Worm (Caenorhabditis elegans) whole organism, late embryonic: ENCODE results near the gene ttr-34.

Experiments used
- C08G9.2 ChIP-seq: sonication (generic microtip); optimal IDR thresholded peaks from 2 replicates; lab custom pipeline; 2016; ENCODE audit warnings: mild to moderate bottlenecking, missing genetic modification characterization, moderate library complexity, missing compliant biosample characterization
- C38D4.7 ChIP-seq: fragments of 200-800 bp; sonication (Bioruptor generic); optimal IDR thresholded peaks from 2 replicates; lab custom pipeline; 2018; ENCODE audit warnings: mild to moderate bottlenecking, missing genetic modification characterization, moderate library complexity, missing compliant biosample characterization
- K09A11.1 ChIP-seq: sonication (generic microtip); optimal IDR thresholded peaks from 2 replicates; lab custom pipeline; 2017; ENCODE audit warnings: antibody characterized with exemption, mild to moderate bottlenecking, missing genetic modification characterization, missing compliant biosample characterization; ENCODE audit not compliant: insufficient read depth
- T23F11.4 ChIP-seq: fragments of 200-800 bp; sonication (Bioruptor generic); optimal IDR thresholded peaks from 2 replicates; lab custom pipeline; 2018; ENCODE audit warnings: mild to moderate bottlenecking, missing genetic modification characterization, missing compliant biosample characterization
- ama-1 ChIP-seq: fragments of 150-350 bp; optimal IDR thresholded peaks from 2 replicates; lab custom pipeline; 2014
- ceh-14 ChIP-seq: sonication (generic microtip); optimal IDR thresholded peaks from 2 replicates; lab custom pipeline; 2016; ENCODE audit warnings: missing genotype, missing genetic modification characterization, missing compliant biosample characterization
- ceh-18 ChIP-seq: sonication (generic microtip); optimal IDR thresholded peaks from 2 replicates; lab custom pipeline; 2016; ENCODE audit warnings: missing genetic modification characterization, missing compliant biosample characterization
- ceh-2 ChIP-seq: sonication (generic microtip); optimal IDR thresholded peaks from 2 replicates; lab custom pipeline; 2016; ENCODE audit warnings: missing genotype, missing genetic modification characterization, missing compliant biosample characterization
- ceh-22 ChIP-seq: sonication (generic microtip); optimal IDR thresholded peaks from 2 replicates; lab custom pipeline; 2017; ENCODE audit warnings: missing biosample characterization, missing genetic modification characterization
- ceh-30 ChIP-seq: fragments of 150-350 bp; optimal IDR thresholded peaks from 2 replicates; lab custom pipeline; 2014; ENCODE audit warnings: missing biosample characterization, missing genetic modification characterization
- ceh-34 ChIP-seq: sonication (generic microtip); optimal IDR thresholded peaks from 2 replicates; lab custom pipeline; 2016; ENCODE audit warnings: mild to moderate bottlenecking, missing genetic modification characterization, missing compliant biosample characterization
- ceh-45 ChIP-seq: fragments of 200-800 bp; sonication (Bioruptor generic); IDR thresholded peaks from 2 replicates; pipeline ENCODE4 v1.3.6; 2022; ENCODE audit warnings: missing genetic modification reagents, missing genetic modification characterization, missing compliant biosample characterization
- ceh-48 ChIP-seq: sonication (generic microtip); optimal IDR thresholded peaks from 2 replicates; lab custom pipeline; 2016; ENCODE audit warnings: missing genetic modification characterization, inconsistent platforms, missing compliant biosample characterization
- che-1 ChIP-seq: sonication (generic microtip); optimal IDR thresholded peaks from 2 replicates; lab custom pipeline; 2016; ENCODE audit warnings: mild to moderate bottlenecking, missing genetic modification characterization, missing compliant biosample characterization
- dve-1 ChIP-seq: sonication (generic microtip); optimal IDR thresholded peaks from 2 replicates; lab custom pipeline; 2017; ENCODE audit warnings: antibody characterized with exemption, mild to moderate bottlenecking, missing genetic modification characterization, missing compliant biosample characterization
- elt-4 ChIP-seq: sonication (generic microtip); optimal IDR thresholded peaks from 2 replicates; lab custom pipeline; 2016; ENCODE audit warnings: missing genetic modification characterization, missing compliant biosample characterization
- fkh-10 ChIP-seq: fragments of 150-350 bp; optimal IDR thresholded peaks from 2 replicates; lab custom pipeline; 2014; ENCODE audit warnings: missing biosample characterization, missing genetic modification reagents, missing genetic modification characterization
- gmeb-2 ChIP-seq: sonication (generic microtip); optimal IDR thresholded peaks from 2 replicates; lab custom pipeline; 2016; ENCODE audit warnings: missing genetic modification characterization, inconsistent platforms, missing compliant biosample characterization
- hlh-13 ChIP-seq: fragments of 200-800 bp; sonication (Bioruptor generic); optimal IDR thresholded peaks from 2 replicates; lab custom pipeline; 2018; ENCODE audit warnings: mild to moderate bottlenecking, missing genetic modification characterization, missing compliant biosample characterization
- hlh-8 ChIP-seq: sonication (generic microtip); optimal IDR thresholded peaks from 2 replicates; lab custom pipeline; 2016; ENCODE audit warnings: missing genotype, missing genetic modification characterization, missing compliant biosample characterization
- lim-6 ChIP-seq: sonication (generic microtip); optimal IDR thresholded peaks from 2 replicates; lab custom pipeline; 2016; ENCODE audit warnings: missing genetic modification characterization, missing compliant biosample characterization
- lin-11 ChIP-seq: fragments of 200-800 bp; sonication (Bioruptor generic); optimal IDR thresholded peaks from 2 replicates; lab custom pipeline; 2018; ENCODE audit warnings: mild to moderate bottlenecking, missing genetic modification characterization, missing compliant biosample characterization
- madf-2 ChIP-seq: sonication (generic microtip); optimal IDR thresholded peaks from 2 replicates; lab custom pipeline; 2017; ENCODE audit warnings: missing genetic modification characterization, missing compliant biosample characterization
- npax-4 ChIP-seq: sonication (generic microtip); optimal IDR thresholded peaks from 2 replicates; lab custom pipeline; 2016; ENCODE audit warnings: missing genetic modification characterization, missing compliant biosample characterization
- odd-2 ChIP-seq: sonication (generic microtip); optimal IDR thresholded peaks from 2 replicates; lab custom pipeline; 2017; ENCODE audit warnings: antibody characterized with exemption, mild to moderate bottlenecking, missing genetic modification characterization, missing compliant biosample characterization
- pha-2 ChIP-seq: sonication (generic microtip); optimal IDR thresholded peaks from 2 replicates; lab custom pipeline; 2017; ENCODE audit warnings: mild to moderate bottlenecking, missing genetic modification characterization, missing compliant biosample characterization
- pqm-1 ChIP-seq: sonication (generic microtip); optimal IDR thresholded peaks from 2 replicates; lab custom pipeline; 2016; ENCODE audit warnings: missing genetic modification characterization, missing compliant biosample characterization
- pros-1 ChIP-seq: fragments of 150-350 bp; optimal IDR thresholded peaks from 2 replicates; lab custom pipeline; 2014; ENCODE audit warnings: missing biosample characterization, missing genetic modification reagents, missing genetic modification characterization
- ref-2 ChIP-seq: sonication (generic microtip); optimal IDR thresholded peaks from 2 replicates; lab custom pipeline; 2016; ENCODE audit warnings: missing genetic modification characterization, missing compliant biosample characterization
- rnt-1 ChIP-seq: sonication (generic microtip); optimal IDR thresholded peaks from 2 replicates; lab custom pipeline; 2016; ENCODE audit warnings: missing genetic modification characterization, missing compliant biosample characterization
- sdc-2 ChIP-seq: sonication (generic microtip); optimal IDR thresholded peaks from 2 replicates; lab custom pipeline; 2016; ENCODE audit warnings: missing genotype, missing genetic modification characterization, missing compliant biosample characterization
- sox-4 ChIP-seq: sonication (generic microtip); optimal IDR thresholded peaks from 2 replicates; lab custom pipeline; 2017; ENCODE audit warnings: mild to moderate bottlenecking, missing genetic modification characterization, inconsistent platforms, missing compliant biosample characterization
- syd-9 ChIP-seq: sonication (generic microtip); optimal IDR thresholded peaks from 2 replicates; lab custom pipeline; 2016; ENCODE audit warnings: mild to moderate bottlenecking, missing genetic modification characterization, moderate library complexity, missing compliant biosample characterization
- tbx-2 ChIP-seq: sonication (generic microtip); optimal IDR thresholded peaks from 2 replicates; lab custom pipeline; 2016; ENCODE audit warnings: missing genetic modification characterization, missing compliant biosample characterization
- tbx-7 ChIP-seq: sonication (generic microtip); optimal IDR thresholded peaks from 2 replicates; lab custom pipeline; 2016; ENCODE audit warnings: missing genotype, missing genetic modification characterization, missing compliant biosample characterization
- ttx-3 ChIP-seq: sonication (generic microtip); optimal IDR thresholded peaks from 2 replicates; lab custom pipeline; 2016; ENCODE audit warnings: missing genetic modification reagents, missing genetic modification characterization, missing compliant biosample characterization
- unc-3 ChIP-seq, 2 experiments: fragments of 200-800 bp in 1 of 2; sonication (Bioruptor generic) in 1 of 2; sonication (generic microtip) in 1 of 2; conservative IDR thresholded peaks in 1 of 2; optimal IDR thresholded peaks in 1 of 2; 2 replicates each; pipeline versions ENCODE4 v1.3.6 to Lab custom; 2016 to 2022; ENCODE audit warnings: missing compliant biosample characterization in 2 of 2, missing genetic modification characterization in 2 of 2, missing genetic modification reagents in 1 of 2
- unc-42 ChIP-seq: sonication (generic microtip); optimal IDR thresholded peaks from 2 replicates; lab custom pipeline; 2016; ENCODE audit warnings: missing genotype, missing genetic modification characterization, missing compliant biosample characterization
- unc-55 ChIP-seq: sonication (generic microtip); optimal IDR thresholded peaks from 2 replicates; lab custom pipeline; 2017; ENCODE audit warnings: missing biosample characterization, missing genetic modification reagents, missing genetic modification characterization
- unc-86 ChIP-seq: sonication (generic microtip); optimal IDR thresholded peaks from 2 replicates; lab custom pipeline; 2016; ENCODE audit warnings: missing genetic modification characterization, missing compliant biosample characterization
- ztf-16 ChIP-seq: sonication (generic microtip); optimal IDR thresholded peaks from 2 replicates; lab custom pipeline; 2017; ENCODE audit warnings: missing genetic modification characterization, missing compliant biosample characterization

Gene ttr-34

ce11 chrX:13159890-13160289 lies 20.3 kb downstream of the ttr-34 start:
- no peak for TF ChIP-seq unc-42 (tag; lab: Kevin White, UChicago)

ce11 chrX:13161778-13162177 lies 22.2 kb downstream of the ttr-34 start:
- TF ChIP-seq ceh-34 (tag; lab: Kevin White, UChicago) (peak; percentile 58), unc-3 (GFP tag; conservative IDR thresholded peaks at IDR 0.05; lab: Robert Waterston, UW) (no peak), unc-3 (tag; optimal IDR thresholded peaks at IDR 0.05; lab: Kevin White, UChicago) (no peak)

- TF ChIP-seq fkh-10 (GFP tag; lab: Kevin White, UChicago) (no peak), ceh-22 (tag; lab: Kevin White, UChicago) (no peak), sox-4 (tag; lab: Kevin White, UChicago) (no peak), madf-2 (no peak), ama-1 (lab: Kevin White, UChicago) (no peak), pqm-1 (no peak), unc-3 (GFP tag; conservative IDR thresholded peaks at IDR 0.05; lab: Robert Waterston, UW) (no peak), unc-3 (tag; optimal IDR thresholded peaks at IDR 0.05; lab: Kevin White, UChicago) (no peak), ref-2 (tag; lab: Kevin White, UChicago) (no peak), C08G9.2 (no peak), hlh-13 (GFP tag; lab: Kevin White, UChicago) (no peak), unc-86 (tag; lab: Kevin White, UChicago) (no peak), ttx-3 (tag; lab: Kevin White, UChicago) (no peak), ceh-18 (tag; lab: Kevin White, UChicago) (no peak), syd-9 (tag; lab: Kevin White, UChicago) (no peak), rnt-1 (no peak), sdc-2 (tag; lab: Kevin White, UChicago) (no peak), lin-11 (tag; lab: Kevin White, UChicago) (no peak), pros-1 (tag; lab: Kevin White, UChicago) (no peak)
Observed at ce11 chrX:13162351-13163038, 22.9 kb downstream of the ttr-34 start.

ce11 chrX:13163185-13163584 lies 23.6 kb downstream of the ttr-34 start:
- no peak for TF ChIP-seq C38D4.7 (GFP tag; lab: Kevin White, UChicago)
- no peak for TF ChIP-seq tbx-2 (tag; lab: Kevin White, UChicago)
- no peak for TF ChIP-seq npax-4 (tag; lab: Kevin White, UChicago)
- TF ChIP-seq ztf-16 (tag; lab: Kevin White, UChicago): no peak
- TF ChIP-seq unc-55: no peak
- TF ChIP-seq T23F11.4: no peak
- no peak for TF ChIP-seq ceh-48 (tag; lab: Kevin White, UChicago)
- no peak for TF ChIP-seq ceh-2
- no peak for TF ChIP-seq gmeb-2 (tag; lab: Kevin White, UChicago)
- no peak for TF ChIP-seq unc-42 (tag; lab: Kevin White, UChicago)
- no peak for TF ChIP-seq fkh-10 (GFP tag; lab: Kevin White, UChicago)
- no peak for TF ChIP-seq che-1 (tag; lab: Kevin White, UChicago)
- no peak for TF ChIP-seq ceh-14 (tag; lab: Kevin White, UChicago)
- no peak for TF ChIP-seq ceh-18 (tag; lab: Kevin White, UChicago)
- no peak for TF ChIP-seq ttx-3 (tag; lab: Kevin White, UChicago)
- no peak for TF ChIP-seq unc-3 (GFP tag; conservative IDR thresholded peaks at IDR 0.05; lab: Robert Waterston, UW)
- no peak for TF ChIP-seq unc-3 (tag; optimal IDR thresholded peaks at IDR 0.05; lab: Kevin White, UChicago)
- TF ChIP-seq elt-4 (tag; lab: Kevin White, UChicago): no peak

ce11 chrX:13164301-13164700 lies 24.7 kb downstream of the ttr-34 start:
- TF ChIP-seq ceh-45: no peak
- TF ChIP-seq gmeb-2 (tag; lab: Kevin White, UChicago): no peak
- no peak for TF ChIP-seq syd-9 (tag; lab: Kevin White, UChicago)
- no peak for TF ChIP-seq fkh-10 (GFP tag; lab: Kevin White, UChicago)
- no peak for TF ChIP-seq sox-4 (tag; lab: Kevin White, UChicago)
- no peak for TF ChIP-seq elt-4 (tag; lab: Kevin White, UChicago)
- TF ChIP-seq C08G9.2: no peak
- no peak for TF ChIP-seq ceh-30 (tag; lab: Kevin White, UChicago)
- no peak for TF ChIP-seq pqm-1
- no peak for TF ChIP-seq ceh-22 (tag; lab: Kevin White, UChicago)
- TF ChIP-seq odd-2 (tag; lab: Kevin White, UChicago): no peak
- TF ChIP-seq ceh-18 (tag; lab: Kevin White, UChicago): no peak
- no peak for TF ChIP-seq tbx-7 (tag; lab: Kevin White, UChicago)
- TF ChIP-seq pha-2 (tag; lab: Kevin White, UChicago): no peak
- TF ChIP-seq C38D4.7 (GFP tag; lab: Kevin White, UChicago): no peak
- TF ChIP-seq che-1 (tag; lab: Kevin White, UChicago): no peak
- no peak for TF ChIP-seq lim-6 (tag; lab: Kevin White, UChicago)
- no peak for TF ChIP-seq K09A11.1 (tag; lab: Kevin White, UChicago)
- no peak for TF ChIP-seq hlh-8 (tag; lab: Kevin White, UChicago)
- TF ChIP-seq dve-1 (tag; lab: Kevin White, UChicago): no peak
